Worm (Caenorhabditis elegans) whole organism, early embryonic: ENCODE measurements around the gene srh-266.

Experiments
- B0310.2 ChIP-seq: sonication (generic microtip); optimal IDR thresholded peaks from 2 replicates; lab custom pipeline; 2016; ENCODE audit warnings: mild to moderate bottlenecking, missing genetic modification characterization, missing compliant biosample characterization
- F13C5.2 ChIP-seq: sonication (generic microtip); optimal IDR thresholded peaks from 2 replicates; lab custom pipeline; 2017; ENCODE audit warnings: mild to moderate bottlenecking, missing genetic modification characterization, inconsistent platforms, missing compliant biosample characterization
- aly-1 ChIP-seq: sonication (generic microtip); optimal IDR thresholded peaks from 2 replicates; lab custom pipeline; 2016; ENCODE audit warnings: missing genetic modification characterization, missing compliant biosample characterization
- ama-1 ChIP-seq: fragments of 150-350 bp; optimal IDR thresholded peaks from 2 replicates; lab custom pipeline; 2014
- ceh-13 ChIP-seq: fragments of 200-800 bp; sonication (Bioruptor generic); optimal IDR thresholded peaks from 2 replicates; lab custom pipeline; 2018; ENCODE audit warnings: mild to moderate bottlenecking, missing genetic modification characterization, missing compliant biosample characterization
- ceh-36 ChIP-seq: sonication (generic microtip); optimal IDR thresholded peaks from 2 replicates; lab custom pipeline; 2016; ENCODE audit warnings: missing genetic modification characterization, inconsistent platforms, missing compliant biosample characterization
- ets-7 ChIP-seq: sonication (generic microtip); optimal IDR thresholded peaks from 2 replicates; lab custom pipeline; 2016; ENCODE audit warnings: missing genotype, missing genetic modification characterization, missing compliant biosample characterization
- flt-1 ChIP-seq: fragments of 200-800 bp; sonication (Bioruptor generic); IDR thresholded peaks from 2 replicates; pipeline ENCODE4 v1.3.6; 2022; ENCODE audit warnings: missing genetic modification characterization, missing compliant biosample characterization
- hmbx-1 ChIP-seq: sonication (generic microtip); optimal IDR thresholded peaks from 2 replicates; lab custom pipeline; 2016; ENCODE audit warnings: mild to moderate bottlenecking, missing genetic modification characterization, missing compliant biosample characterization
- hmg-4 ChIP-seq: fragments of 200-800 bp; sonication (Bioruptor generic); optimal IDR thresholded peaks from 2 replicates; lab custom pipeline; 2018; ENCODE audit warnings: mild to moderate bottlenecking, missing genetic modification characterization, missing compliant biosample characterization
- hnd-1 ChIP-seq: sonication (generic microtip); optimal IDR thresholded peaks from 2 replicates; lab custom pipeline; 2016; ENCODE audit warnings: missing genetic modification characterization, missing compliant biosample characterization
- pes-1 ChIP-seq: fragments of 200-800 bp; sonication (Bioruptor generic); IDR thresholded peaks from 2 replicates; pipeline ENCODE4 v1.3.6; 2022; ENCODE audit warnings: missing genetic modification reagents, missing genetic modification characterization, missing compliant biosample characterization
- scrt-1 ChIP-seq: fragments of 200-800 bp; sonication (Bioruptor generic); IDR thresholded peaks from 2 replicates; pipeline ENCODE4 v1.3.6; 2022; ENCODE audit warnings: missing genetic modification characterization, missing compliant biosample characterization
- sea-1 ChIP-seq: fragments of 200-800 bp; sonication (Bioruptor generic); conservative IDR thresholded peaks from 2 replicates; pipeline ENCODE4 v1.3.6; 2022; ENCODE audit warnings: missing genetic modification characterization, missing compliant biosample characterization
- tbx-11 ChIP-seq: fragments of 200-800 bp; sonication (Bioruptor generic); IDR thresholded peaks from 2 replicates; pipeline ENCODE4 v1.3.6; 2022; ENCODE audit warnings: missing genetic modification characterization, missing compliant biosample characterization
- tbx-37 ChIP-seq: fragments of 200-800 bp; sonication (Bioruptor generic); conservative IDR thresholded peaks from 2 replicates; pipeline ENCODE4 v1.3.6; 2022; ENCODE audit warnings: missing genetic modification reagents, missing genetic modification characterization, missing compliant biosample characterization
- tra-4 ChIP-seq: sonication (generic microtip); optimal IDR thresholded peaks from 2 replicates; lab custom pipeline; 2017; ENCODE audit warnings: missing genetic modification characterization, missing compliant biosample characterization

Gene srh-266

ce11 chrV:694625-695024 lies 30.0 kb downstream of the srh-266 start, which contains the start of gene srj-53:
TSS of gene srj-53 (minus strand) at chrV:694725.
- TF ChIP-seq tra-4 (no peak), pes-1 (GFP tag; lab: Robert Waterston, UW) (no peak), tbx-37 (GFP tag; lab: Robert Waterston, UW) (no peak), hnd-1 (tag; lab: Kevin White, UChicago) (no peak), ama-1 (lab: Kevin White, UChicago) (no peak), B0310.2 (tag; lab: Kevin White, UChicago) (no peak), scrt-1 (no peak), ets-7 (tag; lab: Kevin White, UChicago) (no peak)

- TF ChIP-seq hmbx-1 (tag; lab: Kevin White, UChicago): no peak
- no peak for TF ChIP-seq B0310.2 (tag; lab: Kevin White, UChicago)
- TF ChIP-seq pes-1 (GFP tag; lab: Robert Waterston, UW): no peak
- TF ChIP-seq ama-1 (lab: Kevin White, UChicago): no peak
- TF ChIP-seq ceh-36 (tag; lab: Kevin White, UChicago): no peak
- TF ChIP-seq flt-1: no peak
- TF ChIP-seq ets-7 (tag; lab: Kevin White, UChicago): no peak
- TF ChIP-seq ceh-13 (GFP tag; lab: Kevin White, UChicago): no peak
- no peak for TF ChIP-seq hmg-4 (GFP tag; lab: Kevin White, UChicago)
- TF ChIP-seq scrt-1: no peak
- TF ChIP-seq sea-1 (GFP tag; lab: Robert Waterston, UW): no peak
- TF ChIP-seq tbx-37 (GFP tag; lab: Robert Waterston, UW): no peak
- TF ChIP-seq tra-4: no peak
- no peak for TF ChIP-seq hnd-1 (tag; lab: Kevin White, UChicago)
These were observed 31.3 kb downstream of the srh-266 start, which contains the start of gene srj-52 for ce11 chrV:695914-696313. TSS of gene srj-52 (minus strand) at chrV:696014.

- TF ChIP-seq ceh-36 (tag; lab: Kevin White, UChicago) (no peak), aly-1 (no peak), hnd-1 (tag; lab: Kevin White, UChicago) (no peak), hmg-4 (GFP tag; lab: Kevin White, UChicago) (no peak)
These were observed 34.5 kb downstream of the srh-266 start for ce11 chrV:699051-699450.

ce11 chrV:699489-700129 lies 35.0 kb downstream of the srh-266 start, which contains the start of the genes ugt-29 and srx-5:
TSS of gene ugt-29 (minus strand) at chrV:699589.
TSS of gene srx-5 (plus strand) at chrV:700079.
- TF ChIP-seq hmg-4 (GFP tag; lab: Kevin White, UChicago): no peak
- no peak for TF ChIP-seq ama-1 (lab: Kevin White, UChicago)
- TF ChIP-seq tra-4: no peak
- no peak for TF ChIP-seq ets-7 (tag; lab: Kevin White, UChicago)
- no peak for TF ChIP-seq hnd-1 (tag; lab: Kevin White, UChicago)
- TF ChIP-seq tbx-11 (GFP tag; lab: Robert Waterston, UW): no peak
- TF ChIP-seq ceh-13 (GFP tag; lab: Kevin White, UChicago): no peak
- TF ChIP-seq B0310.2 (tag; lab: Kevin White, UChicago): no peak
- TF ChIP-seq F13C5.2 (tag; lab: Kevin White, UChicago): no peak
- no peak for TF ChIP-seq sea-1 (GFP tag; lab: Robert Waterston, UW)
- TF ChIP-seq flt-1: no peak
- TF ChIP-seq ceh-36 (tag; lab: Kevin White, UChicago): no peak
- no peak for TF ChIP-seq hmbx-1 (tag; lab: Kevin White, UChicago)
- TF ChIP-seq scrt-1: no peak
- no peak for TF ChIP-seq pes-1 (GFP tag; lab: Robert Waterston, UW)
- no peak for TF ChIP-seq aly-1
- TF ChIP-seq tbx-37 (GFP tag; lab: Robert Waterston, UW): no peak

ce11 chrV:702260-702659 lies 37.7 kb downstream of the srh-266 start, which contains the start of gene srbc-37:
TSS of gene srbc-37 (plus strand) at chrV:702560.
- TF ChIP-seq F13C5.2 (tag; lab: Kevin White, UChicago) (no peak), tra-4 (no peak), ama-1 (lab: Kevin White, UChicago) (no peak), ceh-13 (GFP tag; lab: Kevin White, UChicago) (no peak), hmbx-1 (tag; lab: Kevin White, UChicago) (no peak), scrt-1 (no peak), tbx-11 (GFP tag; lab: Robert Waterston, UW) (no peak), flt-1 (no peak), ceh-36 (tag; lab: Kevin White, UChicago) (no peak), aly-1 (no peak), hmg-4 (GFP tag; lab: Kevin White, UChicago) (no peak), B0310.2 (tag; lab: Kevin White, UChicago) (no peak), ets-7 (tag; lab: Kevin White, UChicago) (no peak), tbx-37 (GFP tag; lab: Robert Waterston, UW) (no peak), hnd-1 (tag; lab: Kevin White, UChicago) (no peak)

ce11 chrV:706449-706848 lies 41.9 kb downstream of the srh-266 start:
- peak; percentile 78 for TF ChIP-seq pes-1 (GFP tag; lab: Robert Waterston, UW)
- TF ChIP-seq scrt-1: peak; percentile 68; the same call in 1 of the 2 replicates
- TF ChIP-seq flt-1: peak; percentile 37; the same call in 1 of the 2 replicates
- peak; percentile 27; the same call in 1 of the 2 replicates for TF ChIP-seq tbx-11 (GFP tag; lab: Robert Waterston, UW)
- 0 out of 2 replicates have a peak, but pooled peaks have one; percentile 4 for TF ChIP-seq tbx-37 (GFP tag; lab: Robert Waterston, UW)

ce11 chrV:706918-707317 lies 42.3 kb downstream of the srh-266 start, which contains the start of gene srbc-38:
TSS of gene srbc-38 (plus strand) at chrV:707218.
- TF ChIP-seq ceh-36 (tag; lab: Kevin White, UChicago): no peak
- no peak for TF ChIP-seq ama-1 (lab: Kevin White, UChicago)
- no peak for TF ChIP-seq tra-4
- no peak for TF ChIP-seq hnd-1 (tag; lab: Kevin White, UChicago)
- TF ChIP-seq F13C5.2 (tag; lab: Kevin White, UChicago): no peak
- TF ChIP-seq hmg-4 (GFP tag; lab: Kevin White, UChicago): no peak
- no peak for TF ChIP-seq scrt-1
- no peak for TF ChIP-seq ets-7 (tag; lab: Kevin White, UChicago)
- TF ChIP-seq hmbx-1 (tag; lab: Kevin White, UChicago): no peak
- TF ChIP-seq B0310.2 (tag; lab: Kevin White, UChicago): no peak
